Fruit fly (Drosophila melanogaster) S2 (cell line): ENCODE results near the gene CG12056.

Experiments used
- CG8478 ChIP-seq: fragments of >200 bp; optimal IDR thresholded peaks from 2 replicates; lab custom pipeline; 2018
- CTCF ChIP-seq, 2 experiments: fragments of >200 bp; optimal IDR thresholded peaks; 2 replicates each; lab custom pipeline; 2018

The CG12056 gene

DNA sequence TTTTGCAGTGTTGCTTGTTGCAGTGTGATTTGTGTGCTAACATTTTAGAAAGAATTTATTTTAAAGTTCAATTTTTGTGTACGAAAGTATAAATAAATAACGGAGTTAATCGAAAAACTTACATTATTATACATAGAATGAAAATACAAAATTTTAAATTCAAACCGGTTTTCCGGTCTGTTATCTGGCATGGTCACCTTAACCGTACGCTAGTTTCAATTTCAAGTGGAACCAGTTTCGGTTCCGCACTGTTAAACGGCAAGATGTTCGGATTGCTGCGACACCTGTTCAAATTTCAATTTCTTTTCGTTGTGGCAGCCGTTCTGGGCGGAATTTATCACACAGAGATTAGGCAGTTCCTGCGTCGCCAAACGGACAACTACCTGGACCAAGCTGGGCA, at the start of gene CG12056:
Gene CG12056 (plus strand): TSS at position 241 of the 400 bp plus-strand sequence.
- TF ChIP-seq CTCF (optimal IDR thresholded peaks at IDR 0.05; lab: Kevin White, UChicago) (no peak), CG8478 (lab: Kevin White, UChicago) (no peak)

DNA sequence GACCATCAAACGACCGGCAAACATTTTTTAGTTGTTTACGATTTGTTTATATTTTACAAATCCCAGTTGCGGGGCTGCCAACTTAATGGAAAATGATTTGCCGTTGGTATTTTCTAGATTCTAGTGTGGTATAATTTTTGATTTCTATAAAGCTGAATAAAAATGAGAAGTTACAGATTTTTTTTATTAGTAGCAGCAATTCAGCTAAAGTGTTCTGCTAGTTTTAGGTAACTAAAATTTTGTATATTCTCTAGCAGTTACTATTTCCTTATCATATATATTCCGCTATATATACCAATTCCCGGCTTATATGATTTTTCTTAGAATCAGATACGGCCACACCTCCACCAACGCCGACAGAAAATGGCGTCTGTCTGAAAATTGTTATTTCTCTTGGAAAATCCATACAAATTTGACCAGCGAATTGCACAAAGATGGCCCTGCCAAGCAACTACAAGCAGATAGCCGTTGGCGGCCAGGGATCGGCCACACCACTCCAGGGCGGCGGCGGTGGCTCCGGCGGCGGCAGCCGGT, 43.4 kb upstream of the CG12056 start, which contains the start of the genes fh and Bap111:
Gene fh (minus strand): TSS at position 83 of the 534 bp plus-strand sequence.
Gene Bap111 (plus strand): TSS at position 321 of the 534 bp plus-strand sequence.
- TF ChIP-seq CG8478 (lab: Kevin White, UChicago) (no peak), CTCF (optimal IDR thresholded peaks at IDR 0.05; lab: Kevin White, UChicago) (no peak)

DNA sequence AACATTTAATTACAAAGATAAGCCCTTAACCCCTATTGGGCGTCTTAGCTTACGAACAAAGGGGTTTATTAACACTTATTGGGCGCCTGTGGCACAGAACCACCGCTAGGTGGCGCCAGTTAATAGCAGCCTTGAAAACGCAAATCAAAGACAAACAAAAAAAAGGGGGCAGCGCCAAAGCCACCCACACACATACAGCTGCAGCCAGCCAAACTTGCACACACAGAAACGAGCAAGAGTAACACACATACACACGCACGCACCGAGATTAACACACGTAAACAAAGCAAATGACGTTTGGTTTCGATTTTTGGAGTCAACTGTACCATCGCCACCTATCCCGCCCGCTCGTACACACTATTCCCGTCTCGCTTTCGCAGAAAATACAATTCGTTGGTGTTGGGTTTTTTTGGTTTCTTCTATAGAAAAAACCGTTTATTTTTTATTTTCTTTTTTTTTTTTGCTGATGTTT, 40.3 kb upstream of the CG12056 start:
- TF ChIP-seq CTCF (optimal IDR thresholded peaks at IDR 0.05; lab: Kevin White, UChicago) (peak; percentile 85 to 89), CG8478 (lab: Kevin White, UChicago) (no peak)

- TF ChIP-seq CG8478 (lab: Kevin White, UChicago): no peak
- TF ChIP-seq CTCF (optimal IDR thresholded peaks at IDR 0.05; lab: Kevin White, UChicago): no peak
These were observed 37.3 kb upstream of the CG12056 start for dm6 chrX:9155134-9155533.

DNA sequence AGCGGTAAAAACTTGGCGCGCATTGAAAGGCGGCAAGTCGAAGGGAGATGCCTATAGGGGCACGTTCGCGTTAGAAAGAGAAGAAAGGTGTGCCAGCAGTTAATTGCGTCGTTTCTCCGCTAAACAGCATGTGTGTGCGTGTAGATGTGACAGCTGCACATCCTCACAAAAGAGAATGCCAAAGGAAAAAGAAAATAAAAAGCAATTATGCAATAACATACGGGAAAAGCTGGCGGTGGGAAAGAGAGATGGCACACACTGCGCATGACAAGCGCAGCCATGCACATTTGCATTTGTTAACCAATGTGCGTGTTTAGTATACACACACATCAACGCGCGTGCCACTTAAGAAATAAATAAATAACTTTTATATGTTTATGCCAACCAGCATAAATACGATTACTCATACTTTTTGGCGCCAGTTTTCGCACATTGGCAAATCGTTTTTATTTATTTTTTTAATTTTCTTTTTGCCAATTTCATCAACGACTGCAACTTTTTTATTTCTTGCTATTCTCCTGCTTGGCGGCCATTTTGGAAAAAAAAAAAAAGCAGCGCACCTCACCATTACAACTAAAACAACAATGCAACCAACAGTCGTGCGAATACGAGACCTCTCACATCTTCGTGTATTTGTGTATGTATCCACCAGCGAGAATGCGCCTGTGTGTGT, 36.6 kb upstream of the CG12056 start:
- peak in 1 of 2 experiments; percentile 16 for TF ChIP-seq CTCF (optimal IDR thresholded peaks at IDR 0.05; lab: Kevin White, UChicago)
- TF ChIP-seq CG8478 (lab: Kevin White, UChicago): no peak

dm6 chrX:9156388-9156823, 36.1 kb upstream of the CG12056 start, which contains the start of gene His3.3B:
Gene His3.3B (minus strand): TSS chrX:9156669.
- TF ChIP-seq CTCF (optimal IDR thresholded peaks at IDR 0.05; lab: Kevin White, UChicago): peak in 1 of 2 experiments; percentile 32
- TF ChIP-seq CG8478 (lab: Kevin White, UChicago): no peak

- no peak for TF ChIP-seq CTCF (optimal IDR thresholded peaks at IDR 0.05; lab: Kevin White, UChicago)
- no peak for TF ChIP-seq CG8478 (lab: Kevin White, UChicago)
These were observed 34.1 kb upstream of the CG12056 start, which contains the start of the genes Ost48 and Dlip1 for dm6 chrX:9158366-9158765. Gene Ost48 (minus strand): TSS chrX:9158515. Gene Dlip1 (plus strand): TSS chrX:9158622.

- no peak for TF ChIP-seq CG8478 (lab: Kevin White, UChicago)
These were observed 32.7 kb upstream of the CG12056 start, which contains the start of gene NdufA3 for dm6 chrX:9159736-9160135. Gene NdufA3 (minus strand): TSS chrX:9160052.

DNA sequence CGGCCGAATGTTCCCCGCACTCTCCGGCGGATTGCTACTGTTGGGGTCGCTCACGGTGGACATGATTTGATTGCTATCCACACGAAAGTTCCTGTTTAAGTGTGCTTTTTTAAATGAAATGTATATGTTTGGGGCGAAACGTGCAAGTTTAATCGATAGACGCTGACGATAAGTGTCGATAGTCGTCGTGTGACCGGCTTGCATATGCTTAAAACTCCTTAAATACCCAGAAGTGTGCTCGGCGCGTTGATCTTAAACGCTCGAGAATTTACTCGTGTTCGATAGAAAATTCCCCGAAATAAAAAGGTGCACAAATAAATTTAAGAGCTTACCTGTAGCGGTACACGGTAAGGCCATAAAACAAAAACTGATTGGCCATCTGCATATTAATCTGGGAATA, 30.6 kb upstream of the CG12056 start, which contains the start of the genes Zpr1 and CG44532:
Gene Zpr1 (minus strand): TSS at position 179 of the 400 bp plus-strand sequence.
Gene CG44532 (plus strand): TSS at position 181 of the 400 bp plus-strand sequence.
- TF ChIP-seq CG8478 (lab: Kevin White, UChicago) (no peak), CTCF (optimal IDR thresholded peaks at IDR 0.05; lab: Kevin White, UChicago) (no peak)

dm6 chrX:9163110-9163509, 29.4 kb upstream of the CG12056 start, which contains the start of gene mei-P26:
Gene mei-P26 (plus strand): TSS chrX:9163255.
- TF ChIP-seq CTCF (optimal IDR thresholded peaks at IDR 0.05; lab: Kevin White, UChicago) (no peak), CG8478 (lab: Kevin White, UChicago) (no peak)

dm6 chrX:9163645-9164509, 28.6 kb upstream of the CG12056 start:
- TF ChIP-seq CG8478 (lab: Kevin White, UChicago): no peak
- TF ChIP-seq CTCF (optimal IDR thresholded peaks at IDR 0.05; lab: Kevin White, UChicago): no peak

DNA sequence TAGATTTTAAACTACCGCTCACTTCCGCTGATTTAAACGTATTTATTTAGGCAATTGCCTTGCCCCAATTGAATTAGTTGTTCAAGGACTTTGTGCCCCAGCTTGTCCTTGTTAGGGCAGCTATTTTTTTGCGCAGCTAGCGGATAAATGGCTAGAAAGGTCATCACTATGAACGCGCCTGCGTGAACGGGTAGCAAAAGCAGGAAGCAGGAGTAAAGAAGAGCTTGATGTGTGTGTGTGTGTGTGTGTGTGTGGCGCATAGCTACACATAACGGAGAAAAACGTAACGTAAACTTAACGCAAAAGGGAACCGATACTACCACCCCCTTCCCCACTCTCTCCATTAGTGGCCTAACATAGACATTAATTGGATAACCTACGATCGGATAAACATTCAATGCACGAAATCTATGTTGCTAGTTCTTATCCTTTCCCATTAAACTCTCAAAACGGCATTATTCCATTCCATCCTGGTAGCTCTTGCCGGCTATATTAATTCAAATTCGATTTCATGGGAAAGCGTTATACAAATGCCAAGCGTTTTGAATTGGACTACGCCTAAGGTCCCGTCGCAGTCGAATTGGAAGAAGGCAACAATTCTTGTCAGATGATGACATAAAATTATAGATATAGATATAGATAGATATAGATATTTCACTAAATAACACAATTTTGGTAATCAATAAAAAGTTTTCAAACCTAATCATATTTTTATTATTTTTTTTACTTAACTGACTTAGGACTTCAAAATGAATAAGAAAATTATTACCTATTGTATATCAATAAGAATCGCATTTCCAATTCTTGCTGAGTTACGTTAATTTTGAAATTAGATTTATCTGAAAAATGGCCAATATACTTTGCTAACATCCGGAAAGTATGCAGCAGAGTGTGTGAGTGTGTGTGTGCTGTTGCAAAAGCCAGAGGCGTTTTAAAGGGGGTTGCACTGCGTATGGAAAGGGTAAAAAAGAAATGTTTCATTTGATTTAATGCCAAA, 27.7 kb upstream of the CG12056 start:
- TF ChIP-seq CTCF (optimal IDR thresholded peaks at IDR 0.05; lab: Kevin White, UChicago) (no peak), CG8478 (lab: Kevin White, UChicago) (no peak)

- TF ChIP-seq CTCF (optimal IDR thresholded peaks at IDR 0.05; lab: Kevin White, UChicago): no peak
- no peak for TF ChIP-seq CG8478 (lab: Kevin White, UChicago)
These were observed 24.2 kb upstream of the CG12056 start for dm6 chrX:9168273-9168672.
